Fruit fly (Drosophila melanogaster): Measurements from ENCODE around the gene CG9372.

CG9372 gene

dm6 chr3L:19632766-19633632 is 27.0 kb downstream of the CG9372 start:
- TF ChIP-seq CG8478 (optimal IDR thresholded peaks at IDR 0.05) (no peak), CTCF (optimal IDR thresholded peaks at IDR 0.05) (no peak)

DNA sequence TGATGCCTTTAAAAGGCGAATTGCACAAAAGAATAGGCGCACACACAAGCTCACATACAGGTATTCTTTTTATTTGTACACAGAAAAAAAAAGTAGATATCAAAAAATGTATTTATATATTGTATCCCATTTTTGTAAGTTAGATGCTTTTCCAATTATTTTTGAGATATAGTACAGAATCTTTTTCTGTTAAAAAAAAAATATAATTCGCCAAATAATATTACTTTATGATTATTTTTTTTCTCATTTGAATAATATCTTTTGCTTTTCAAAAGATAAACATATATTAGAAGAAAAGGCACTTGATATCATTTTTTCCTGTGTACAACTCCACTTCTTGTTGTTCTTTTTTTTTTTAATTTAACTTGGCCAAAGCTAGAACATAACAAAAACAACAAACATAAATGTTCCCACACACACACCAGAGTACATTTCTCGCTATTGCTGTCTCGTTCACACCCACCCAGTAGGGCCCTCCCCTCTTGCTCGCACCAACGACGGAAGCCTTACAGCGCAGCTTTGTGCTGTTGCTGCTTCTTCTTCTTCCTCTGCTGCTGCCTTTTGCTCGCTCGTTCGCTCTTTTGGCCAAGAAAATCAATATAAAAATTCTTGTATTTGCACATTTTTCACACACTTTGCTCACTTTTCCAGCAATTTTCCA is 28.9 kb downstream of the CG9372 start:
- TF ChIP-seq CG8478 (optimal IDR thresholded peaks at IDR 0.05) (no peak), CTCF (optimal IDR thresholded peaks at IDR 0.05) (no peak)

DNA sequence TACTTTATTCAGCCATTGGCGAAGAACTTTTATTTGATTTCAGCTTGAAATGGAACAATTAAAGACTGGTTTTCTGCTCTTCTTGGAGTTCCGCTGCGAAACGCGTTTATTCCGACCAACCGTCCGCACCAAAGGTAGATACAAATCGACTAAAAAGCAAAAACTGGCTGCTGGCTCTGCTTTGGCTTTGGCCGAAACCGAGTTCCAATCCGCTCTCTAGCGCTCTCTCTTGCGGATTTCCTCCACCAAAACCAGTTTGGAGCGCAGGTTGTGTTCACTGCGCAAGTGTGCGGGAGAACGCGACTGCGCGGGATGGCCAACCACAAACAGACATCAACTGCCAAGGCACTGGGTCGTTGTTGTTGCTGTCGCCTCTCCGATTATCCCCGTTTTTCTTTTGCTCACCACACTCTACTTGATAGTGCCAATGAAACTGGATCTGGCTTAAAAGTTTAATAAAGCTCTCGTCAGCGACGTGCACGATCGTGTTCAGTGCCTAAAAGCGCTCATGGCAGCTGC is 29.5 kb downstream of the CG9372 start, which contains the start of gene wnd:
Gene wnd, minus strand, starts transcription at position 306 of the 519 bp plus-strand sequence.
- TF ChIP-seq CG8478 (optimal IDR thresholded peaks at IDR 0.05) = no peak
- TF ChIP-seq CTCF (optimal IDR thresholded peaks at IDR 0.05) = no peak

dm6 chr3L:19636821-19637460 is 30.9 kb downstream of the CG9372 start:
- TF ChIP-seq CTCF (optimal IDR thresholded peaks at IDR 0.05) (no peak), CG8478 (optimal IDR thresholded peaks at IDR 0.05) (no peak)

DNA sequence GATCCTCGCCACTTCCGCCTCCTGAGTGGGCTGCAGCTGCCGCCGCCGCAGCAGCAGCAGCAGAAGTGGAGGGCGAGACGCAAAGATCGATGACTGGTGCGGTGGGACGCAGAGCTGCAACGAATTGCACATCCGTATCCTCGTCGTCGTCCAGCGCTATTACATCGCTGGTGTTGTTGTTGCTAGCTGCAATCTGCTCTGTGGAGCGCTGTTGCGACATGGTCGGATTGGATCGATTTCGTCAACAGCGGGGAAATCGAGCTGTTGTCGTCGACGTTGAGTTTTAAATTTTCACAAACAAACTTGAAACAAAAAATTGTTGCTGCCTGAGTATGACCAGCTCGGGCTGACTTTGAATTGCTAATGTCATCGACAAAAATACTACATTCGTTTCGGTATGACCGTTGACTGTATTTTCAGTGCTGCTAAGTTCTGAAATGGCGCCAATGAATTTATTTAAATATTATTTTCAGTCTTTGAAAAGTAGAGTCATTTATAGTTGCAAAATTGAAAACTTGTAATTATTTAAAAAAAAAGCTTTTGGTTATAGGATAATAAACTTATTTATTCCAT is 36.5 kb downstream of the CG9372 start, which contains the start of gene Rnf146:
Gene Rnf146, minus strand, starts transcription at position 369 of the 573 bp plus-strand sequence.
- TF ChIP-seq CTCF (optimal IDR thresholded peaks at IDR 0.05) (no peak), CG8478 (optimal IDR thresholded peaks at IDR 0.05) (no peak)

dm6 chr3L:19646292-19646691 is 40.3 kb downstream of the CG9372 start:
- no peak for TF ChIP-seq CTCF (optimal IDR thresholded peaks at IDR 0.05)
- TF ChIP-seq CG8478 (optimal IDR thresholded peaks at IDR 0.05) = no peak

- TF ChIP-seq CG8478 (optimal IDR thresholded peaks at IDR 0.05) (no peak), CTCF (optimal IDR thresholded peaks at IDR 0.05) (no peak)
Measured at dm6 chr3L:19648648-19649047, 42.6 kb downstream of the CG9372 start.

- no peak for TF ChIP-seq CG8478 (optimal IDR thresholded peaks at IDR 0.05)
- TF ChIP-seq CTCF (optimal IDR thresholded peaks at IDR 0.05) = no peak
Measured at dm6 chr3L:19649374-19649948, 43.5 kb downstream of the CG9372 start, which contains the start of gene Oat. Gene Oat, minus strand, starts transcription at chr3L:19649851.

DNA sequence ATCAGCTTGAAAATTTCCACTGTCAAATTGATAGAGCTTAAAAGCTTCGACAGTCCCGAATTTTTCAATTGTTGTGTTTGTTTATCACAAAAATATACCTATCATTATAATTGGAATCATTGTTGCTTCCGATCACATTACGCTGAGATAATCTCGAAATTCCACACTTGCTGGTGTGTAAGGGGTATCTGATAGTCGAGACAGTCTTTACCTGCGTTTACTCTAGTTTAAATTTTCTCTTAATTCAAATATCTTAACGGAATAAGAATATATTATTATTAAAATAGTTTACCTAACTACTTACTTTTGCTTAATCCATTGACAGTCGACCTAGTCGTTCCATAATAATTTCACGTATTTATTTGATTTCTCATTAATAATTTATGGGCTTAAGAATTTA is 44.1 kb downstream of the CG9372 start:
- TF ChIP-seq CTCF (optimal IDR thresholded peaks at IDR 0.05) = no peak
- TF ChIP-seq CG8478 (optimal IDR thresholded peaks at IDR 0.05) = no peak

dm6 chr3L:19650588-19650987 is 44.6 kb downstream of the CG9372 start:
- TF ChIP-seq CTCF (optimal IDR thresholded peaks at IDR 0.05) = peak in 1 of 2 experiments; percentile 52
- TF ChIP-seq CG8478 (optimal IDR thresholded peaks at IDR 0.05) = no peak

dm6 chr3L:19653470-19653869 is 47.5 kb downstream of the CG9372 start:
- no peak for TF ChIP-seq CTCF (optimal IDR thresholded peaks at IDR 0.05)
- no peak for TF ChIP-seq CG8478 (optimal IDR thresholded peaks at IDR 0.05)

DNA sequence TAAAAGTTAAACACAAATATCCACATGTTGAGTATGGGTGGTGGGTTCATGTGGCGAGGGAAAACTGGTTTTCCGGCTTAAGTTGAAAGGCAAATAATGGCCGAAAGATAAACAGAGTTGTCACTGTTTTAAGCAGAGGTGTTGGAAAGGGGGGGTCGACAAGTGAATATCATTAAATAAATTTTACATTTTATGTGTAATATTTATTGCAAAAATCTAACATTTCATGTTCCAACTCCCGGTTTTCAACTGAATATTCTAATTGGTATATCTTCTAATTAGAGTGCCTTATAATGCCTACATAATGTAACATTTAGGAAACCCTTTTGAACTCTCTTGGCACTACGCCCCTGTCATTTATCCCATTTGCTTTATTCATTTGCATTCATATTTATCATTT is 49.9 kb downstream of the CG9372 start:
- TF ChIP-seq CTCF (optimal IDR thresholded peaks at IDR 0.05) (no peak), CG8478 (optimal IDR thresholded peaks at IDR 0.05) (no peak)

Measured in S2 (cell line).